Worm (Caenorhabditis elegans): Measurements from ENCODE around the gene F58A6.2.

- no peak for TF ChIP-seq daf-12 (tag; optimal IDR thresholded peaks at IDR 0.05)
- no peak for TF ChIP-seq ZK546.5 (tag; optimal IDR thresholded peaks at IDR 0.05)
Measured at ce11 chrII:5170932-5171331, 34.4 kb downstream of the F58A6.2 start, which contains the start of gene srb-1.

Data from whole organism, L3 larva.